Worm (Caenorhabditis elegans) whole organism, young adult: ENCODE results near the gene Y57G11C.14.

Experiments
- F22D6.2 ChIP-seq: sonication (generic microtip); optimal IDR thresholded peaks from 2 replicates; lab custom pipeline; 2016; ENCODE audit warnings: mild to moderate bottlenecking, missing genetic modification characterization, missing compliant biosample characterization
- F23B12.7 ChIP-seq: sonication (generic microtip); optimal IDR thresholded peaks from 2 replicates; lab custom pipeline; 2017; ENCODE audit warnings: missing genetic modification characterization, mild to moderate bottlenecking, missing compliant biosample characterization, antibody characterized with exemption, moderate library complexity; ENCODE audit not compliant: insufficient read depth
- Y53F4B.3 ChIP-seq: fragments of 200-800 bp; sonication (Bioruptor generic); IDR thresholded peaks from 2 replicates; pipeline ENCODE4 v1.3.6; 2022; ENCODE audit warnings: missing genetic modification reagents, missing genetic modification characterization, missing compliant biosample characterization
- ets-4 ChIP-seq: fragments of 200-800 bp; sonication (Bioruptor generic); optimal IDR thresholded peaks from 2 replicates; lab custom pipeline; 2018; ENCODE audit warnings: mild to moderate bottlenecking, missing genetic modification characterization, missing compliant biosample characterization
- lin-35 ChIP-seq, 3 experiments: fragments of 150-350 bp in 2 of 3; sonication (generic microtip) in 1 of 3; optimal IDR thresholded peaks; 2 replicates each; lab custom pipeline; 2014 to 2018; ENCODE audit warnings: missing biosample characterization in 3 of 3, missing genetic modification characterization in 3 of 3, missing genetic modification reagents in 3 of 3
- lsy-27 ChIP-seq: sonication (generic microtip); optimal IDR thresholded peaks from 2 replicates; lab custom pipeline; 2017; ENCODE audit warnings: missing genetic modification characterization, mild to moderate bottlenecking, missing compliant biosample characterization, antibody characterized with exemption, missing genotype, borderline replicate concordance; ENCODE audit not compliant: insufficient read depth
- nhr-179 ChIP-seq: sonication (generic microtip); optimal IDR thresholded peaks from 2 replicates; lab custom pipeline; 2016; ENCODE audit warnings: mild to moderate bottlenecking, missing genetic modification characterization, missing compliant biosample characterization
- pha-4 ChIP-seq: fragments of 150-350 bp; sonication (generic microtip); optimal IDR thresholded peaks from 2 replicates; lab custom pipeline; 2014; ENCODE audit warnings: missing biosample characterization, missing genetic modification reagents, missing genetic modification characterization
- zim-3 ChIP-seq: sonication (generic microtip); optimal IDR thresholded peaks from 2 replicates; lab custom pipeline; 2017; ENCODE audit warnings: mild to moderate bottlenecking, missing genetic modification characterization, moderate library complexity, missing compliant biosample characterization

- no peak for TF ChIP-seq F23B12.7 (tag; lab: Kevin White, UChicago)
- TF ChIP-seq lsy-27 (tag; lab: Kevin White, UChicago) = no peak
- no peak for TF ChIP-seq pha-4 (tag; lab: Kevin White, UChicago)
- no peak for TF ChIP-seq lin-35 (GFP tag; optimal IDR thresholded peaks at IDR 0.05; lab: Kevin White, UChicago)
- TF ChIP-seq Y53F4B.3 (GFP tag; lab: Robert Waterston, UW) = no peak
- TF ChIP-seq ets-4 (GFP tag; lab: Kevin White, UChicago) = no peak
- no peak for TF ChIP-seq nhr-179 (tag; lab: Kevin White, UChicago)
- no peak for TF ChIP-seq F22D6.2 (tag; lab: Kevin White, UChicago)
- no peak for TF ChIP-seq zim-3 (tag; lab: Kevin White, UChicago)
These were observed at the start of gene Y57G11C.14 for ce11 chrIV:14799186-14799585.
